Fruit fly (Drosophila melanogaster) whole organism, embryonic: ENCODE measurements around the gene Pdi.

ENCODE experiments used
- Ada2b ChIP-seq: fragments of 200-800 bp; sonication (Bioruptor generic); IDR thresholded peaks from 2 replicates; pipeline ENCODE4 v1.3.6; 2022; ENCODE audit warnings: missing biosample characterization, missing genetic modification characterization
- Antp ChIP-seq: fragments of 200-800 bp; sonication (Bioruptor generic); optimal IDR thresholded peaks from 3 replicates; lab custom pipeline; 2016; ENCODE audit warnings: missing biosample characterization, missing genetic modification characterization
- Awh ChIP-seq: fragments of 200-800 bp; sonication (Bioruptor generic); IDR thresholded peaks from 2 replicates; pipeline ENCODE4, ENCODE4 v1.3.6; 2022; ENCODE audit warnings: missing biosample characterization, missing genetic modification characterization
- B-H1 ChIP-seq: fragments of 200-800 bp; sonication (Bioruptor generic); IDR thresholded peaks from 3 replicates; pipeline ENCODE4 v1.3.6; 2022; ENCODE audit warnings: missing biosample characterization, missing genetic modification characterization
- Bdp1 ChIP-seq: fragments of 200-800 bp; sonication (Bioruptor generic); optimal IDR thresholded peaks from 3 replicates; lab custom pipeline; 2016; ENCODE audit warnings: missing biosample characterization, missing genetic modification characterization
- CG10321 ChIP-seq: fragments of 200-800 bp; sonication (Bioruptor generic); IDR thresholded peaks from 2 replicates; pipeline ENCODE4 v1.3.6; 2022; ENCODE audit warnings: missing biosample characterization, missing genetic modification characterization
- CG10366 ChIP-seq: fragments of 200-800 bp; sonication (Bioruptor generic); IDR thresholded peaks from 2 replicates; pipeline ENCODE4 v1.3.6; 2022; ENCODE audit warnings: missing biosample characterization, missing genetic modification characterization
- CG12391 ChIP-seq: fragments of 200-800 bp; sonication (Bioruptor generic); optimal IDR thresholded peaks from 3 replicates; lab custom pipeline; 2018; ENCODE audit warnings: missing biosample characterization, mild to moderate bottlenecking, missing genetic modification characterization, moderate library complexity
- CG12744 ChIP-seq: fragments of 200-800 bp; sonication (Bioruptor generic); optimal IDR thresholded peaks from 2 replicates; lab custom pipeline; 2016; ENCODE audit warnings: missing biosample characterization, missing genetic modification characterization
- CG13775 ChIP-seq: fragments of 200-800 bp; sonication (Bioruptor generic); optimal IDR thresholded peaks from 3 replicates; lab custom pipeline; 2017; ENCODE audit warnings: missing biosample characterization, mild to moderate bottlenecking, missing genetic modification characterization
- CG14050 ChIP-seq: fragments of 200-800 bp; sonication (Bioruptor generic); IDR thresholded peaks from 3 replicates; pipeline ENCODE4 v1.3.6; 2022; ENCODE audit warnings: missing biosample characterization, missing genetic modification characterization
- CG1529 ChIP-seq: fragments of 200-800 bp; sonication (Bioruptor generic); optimal IDR thresholded peaks from 3 replicates; lab custom pipeline; 2018; ENCODE audit warnings: missing biosample characterization, missing genetic modification characterization
- CG17186 ChIP-seq: fragments of 200-800 bp; sonication (Bioruptor generic); optimal IDR thresholded peaks from 3 replicates; lab custom pipeline; 2017; ENCODE audit warnings: missing biosample characterization, missing genetic modification reagents, missing genetic modification characterization
- CG17802 ChIP-seq: fragments of 200-800 bp; sonication (Bioruptor generic); optimal IDR thresholded peaks from 2 replicates; lab custom pipeline; 2018; ENCODE audit warnings: missing biosample characterization, mild to moderate bottlenecking, missing genetic modification characterization, moderate library complexity
- CG18599 ChIP-seq: fragments of 200-800 bp; sonication (Bioruptor generic); optimal IDR thresholded peaks from 3 replicates; lab custom pipeline; 2017; ENCODE audit warnings: missing biosample characterization, missing genetic modification characterization, mild to moderate bottlenecking, moderate library complexity, missing genetic modification reagents
- CG2889 ChIP-seq: fragments of 200-800 bp; sonication (Bioruptor generic); IDR thresholded peaks from 3 replicates; pipeline ENCODE4 v1.3.6; 2022; ENCODE audit warnings: missing biosample characterization, missing genetic modification characterization
- CG30020 ChIP-seq: fragments of 200-800 bp; optimal IDR thresholded peaks from 2 replicates; lab custom pipeline; 2019; ENCODE audit warnings: missing biosample characterization, mild to moderate bottlenecking, missing genetic modification characterization, moderate library complexity
- CG30403 ChIP-seq: fragments of 200-800 bp; sonication (Bioruptor generic); optimal IDR thresholded peaks from 3 replicates; lab custom pipeline; 2016; ENCODE audit warnings: missing biosample characterization, missing genetic modification characterization
- CG33557 ChIP-seq: fragments of 200-800 bp; sonication (Bioruptor generic); optimal IDR thresholded peaks from 2 replicates; lab custom pipeline; 2019; ENCODE audit warnings: missing biosample characterization, mild to moderate bottlenecking, missing genetic modification characterization, moderate library complexity
- CG34224 ChIP-seq: fragments of 200-800 bp; sonication (Bioruptor generic); IDR thresholded peaks from 3 replicates; pipeline ENCODE4 v1.3.6; 2022; ENCODE audit warnings: missing biosample characterization, missing genetic modification characterization; ENCODE audit not compliant: partially characterized antibody
- CG4328 ChIP-seq: fragments of 200-800 bp; sonication (Bioruptor generic); optimal IDR thresholded peaks from 3 replicates; lab custom pipeline; 2017; ENCODE audit warnings: missing biosample characterization, missing genetic modification reagents, missing genetic modification characterization
- CG4360 ChIP-seq: fragments of 200-800 bp; sonication (Bioruptor generic); IDR thresholded peaks from 2 replicates; pipeline ENCODE4 v1.3.6; 2022; ENCODE audit warnings: missing biosample characterization, missing genetic modification characterization
- CG4424 ChIP-seq: fragments of 200-800 bp; sonication (Bioruptor generic); optimal IDR thresholded peaks from 3 replicates; lab custom pipeline; 2016; ENCODE audit warnings: missing biosample characterization, missing genetic modification characterization
- CG4617 ChIP-seq: fragments of 200-800 bp; sonication (Bioruptor generic); optimal IDR thresholded peaks from 3 replicates; lab custom pipeline; 2016; ENCODE audit warnings: missing biosample characterization, missing genetic modification characterization, borderline replicate concordance
- CG6854 ChIP-seq: fragments of 200-800 bp; sonication (Bioruptor generic); optimal IDR thresholded peaks from 3 replicates; lab custom pipeline; 2017; ENCODE audit warnings: missing biosample characterization, mild to moderate bottlenecking, missing genetic modification characterization
- CG7963 ChIP-seq: fragments of 200-800 bp; sonication (Bioruptor generic); IDR thresholded peaks from 3 replicates; pipeline ENCODE4 v1.3.6; 2022; ENCODE audit warnings: missing biosample characterization, missing genetic modification characterization; ENCODE audit not compliant: partially characterized antibody
- CG9215 ChIP-seq: fragments of 200-800 bp; sonication (Bioruptor generic); IDR thresholded peaks from 2 replicates; pipeline ENCODE4 v1.3.6; 2022; ENCODE audit warnings: missing biosample characterization, missing genetic modification characterization
- CG9727 ChIP-seq: fragments of 200-800 bp; sonication (Bioruptor generic); optimal IDR thresholded peaks from 3 replicates; lab custom pipeline; 2017; ENCODE audit warnings: missing biosample characterization, mild to moderate bottlenecking, missing genetic modification characterization
- Elba2 ChIP-seq: fragments of 200-800 bp; sonication (Bioruptor generic); optimal IDR thresholded peaks from 3 replicates; lab custom pipeline; 2016; ENCODE audit warnings: missing biosample characterization, missing genetic modification characterization
- H15 ChIP-seq: fragments of 200-800 bp; sonication (Bioruptor generic); IDR thresholded peaks from 3 replicates; pipeline ENCODE4 v1.3.6; 2022; ENCODE audit warnings: missing biosample characterization, missing genetic modification characterization
- Hey ChIP-seq: fragments of 200-800 bp; sonication (Bioruptor generic); optimal IDR thresholded peaks from 3 replicates; lab custom pipeline; 2018; ENCODE audit warnings: missing biosample characterization, mild to moderate bottlenecking, missing genetic modification characterization
- Hr3 ChIP-seq: fragments of 200-800 bp; sonication (Bioruptor generic); optimal IDR thresholded peaks from 3 replicates; lab custom pipeline; 2016; ENCODE audit warnings: missing biosample characterization, missing genetic modification characterization
- Mes4 ChIP-seq: fragments of 200-800 bp; sonication (Bioruptor generic); optimal IDR thresholded peaks from 2 replicates; lab custom pipeline; 2016; ENCODE audit warnings: missing biosample characterization, missing genetic modification characterization
- NFAT ChIP-seq: fragments of 200-800 bp; sonication (Bioruptor generic); IDR thresholded peaks from 2 replicates; pipeline ENCODE4 v1.3.6; 2022; ENCODE audit warnings: missing biosample characterization, missing genetic modification characterization
- NfI ChIP-seq: fragments of 200-800 bp; sonication (Bioruptor generic); optimal IDR thresholded peaks from 3 replicates; lab custom pipeline; 2018; ENCODE audit warnings: missing biosample characterization, mild to moderate bottlenecking, missing genetic modification characterization, moderate library complexity
- Xbp1 ChIP-seq: fragments of 200-800 bp; sonication (Bioruptor generic); optimal IDR thresholded peaks from 3 replicates; lab custom pipeline; 2016; ENCODE audit warnings: missing biosample characterization, mild to moderate bottlenecking, missing genetic modification characterization
- ac ChIP-seq: fragments of 200-800 bp; sonication (Bioruptor generic); optimal IDR thresholded peaks from 3 replicates; lab custom pipeline; 2017; ENCODE audit warnings: missing biosample characterization, mild to moderate bottlenecking, missing genetic modification characterization
- al ChIP-seq: fragments of 200-800 bp; sonication (Bioruptor generic); IDR thresholded peaks from 2 replicates; pipeline ENCODE4 v1.3.6; 2022; ENCODE audit warnings: missing biosample characterization, missing genetic modification characterization
- cas ChIP-seq: fragments of 200-800 bp; sonication (Bioruptor generic); IDR thresholded peaks from 2 replicates; pipeline ENCODE4 v1.3.6; 2022; ENCODE audit warnings: missing biosample characterization, missing genetic modification characterization
- da ChIP-seq: fragments of 200-800 bp; sonication (Bioruptor generic); optimal IDR thresholded peaks from 2 replicates; lab custom pipeline; 2016; ENCODE audit warnings: missing biosample characterization, missing genetic modification characterization
- dmrt99B ChIP-seq: fragments of 200-800 bp; sonication (Bioruptor generic); optimal IDR thresholded peaks from 2 replicates; lab custom pipeline; 2018; ENCODE audit warnings: missing biosample characterization, mild to moderate bottlenecking, missing genetic modification characterization, moderate library complexity
- emc ChIP-seq: fragments of 200-800 bp; sonication (Bioruptor generic); optimal IDR thresholded peaks from 2 replicates; lab custom pipeline; 2016; ENCODE audit warnings: missing biosample characterization, missing genetic modification characterization
- fd3F ChIP-seq: fragments of 200-800 bp; sonication (Bioruptor generic); optimal IDR thresholded peaks from 2 replicates; lab custom pipeline; 2018; ENCODE audit warnings: missing biosample characterization, mild to moderate bottlenecking, missing genetic modification characterization, moderate library complexity
- lbe ChIP-seq: fragments of 200-800 bp; sonication (Bioruptor generic); optimal IDR thresholded peaks from 2 replicates; lab custom pipeline; 2016; ENCODE audit warnings: missing biosample characterization, mild to moderate bottlenecking, missing genetic modification characterization
- pum ChIP-seq: fragments of 200-800 bp; sonication (Bioruptor generic); optimal IDR thresholded peaks from 2 replicates; lab custom pipeline; 2016; ENCODE audit warnings: missing biosample characterization, missing genetic modification characterization
- sima ChIP-seq: fragments of 200-800 bp; sonication (Bioruptor generic); optimal IDR thresholded peaks from 2 replicates; lab custom pipeline; 2016; ENCODE audit warnings: missing biosample characterization, missing genetic modification characterization
- slbo ChIP-seq: fragments of 200-800 bp; sonication (Bioruptor generic); IDR thresholded peaks from 2 replicates; pipeline ENCODE4 v1.3.6; 2022; ENCODE audit warnings: missing biosample characterization, missing genetic modification characterization
- yki ChIP-seq: fragments of >200 bp; optimal IDR thresholded peaks from 3 replicates; lab custom pipeline; 2018
- zen2 ChIP-seq: fragments of 200-800 bp; sonication (Bioruptor generic); IDR thresholded peaks from 3 replicates; pipeline ENCODE4 v1.3.6; 2022; ENCODE audit warnings: missing biosample characterization, missing genetic modification characterization; ENCODE audit not compliant: partially characterized antibody
- zfh1 ChIP-seq: fragments of 200-800 bp; sonication (Bioruptor generic); IDR thresholded peaks from 3 replicates; pipeline ENCODE4 v1.3.6; 2022; ENCODE audit warnings: missing biosample characterization, missing genetic modification characterization

The Pdi gene

dm6 chr3L:15158330-15159114, 15.9 kb upstream of the Pdi start, which contains the start of the genes Msh6 and Prp31 (continued):
- peak; percentile 83 for TF ChIP-seq Hr3
- peak; percentile 87 for TF ChIP-seq CG12391 (tag; lab: Kevin White, UChicago)
- peak; percentile 30 for TF ChIP-seq al (GFP tag; lab: Robert Waterston, UW)
- peak; percentile 41 for TF ChIP-seq Mes4 (GFP tag; lab: Kevin White, UChicago)
- TF ChIP-seq CG30020 (tag; lab: Kevin White, UChicago) = peak; percentile 72
- peak; percentile 68 for TF ChIP-seq NfI
- TF ChIP-seq CG17186 (GFP tag; lab: Kevin White, UChicago) = peak; percentile 3
- peak; percentile 75 for TF ChIP-seq CG9727 (GFP tag; lab: Kevin White, UChicago)
- TF ChIP-seq lbe (GFP tag; lab: Kevin White, UChicago) = no peak
- TF ChIP-seq CG9215 = peak; percentile 60
- TF ChIP-seq dmrt99B (tag; lab: Kevin White, UChicago) = no peak
- no peak for TF ChIP-seq CG4360 (GFP tag; lab: Robert Waterston, UW)
- peak; percentile 67 for TF ChIP-seq Ada2b (GFP tag; lab: Robert Waterston, UW)
- TF ChIP-seq CG7963 (GFP tag; lab: Robert Waterston, UW) = no peak
- TF ChIP-seq CG18599 (GFP tag; lab: Kevin White, UChicago) = peak; percentile 55
- TF ChIP-seq pum (GFP tag; lab: Kevin White, UChicago) = peak; percentile 69
- peak; percentile 64 for TF ChIP-seq CG10366 (GFP tag; lab: Robert Waterston, UW)
- peak; percentile 80 for TF ChIP-seq CG30403
- no peak for TF ChIP-seq Awh (GFP tag; lab: Robert Waterston, UW)
- TF ChIP-seq NFAT (GFP tag; lab: Robert Waterston, UW) = peak; percentile 27; the same call in 1 of the 2 replicates
- no peak for TF ChIP-seq ac (GFP tag; lab: Kevin White, UChicago)
- TF ChIP-seq Bdp1 (GFP tag; lab: Kevin White, UChicago) = no peak
- TF ChIP-seq CG6854 (GFP tag; lab: Kevin White, UChicago) = no peak
- TF ChIP-seq CG10321 (GFP tag; lab: Robert Waterston, UW) = no peak
- peak; percentile 65 for TF ChIP-seq CG33557 (GFP tag; lab: Kevin White, UChicago)
- TF ChIP-seq CG4328 = peak; percentile 42
- TF ChIP-seq yki = no peak
- TF ChIP-seq cas = no peak
- TF ChIP-seq Xbp1 (GFP tag; lab: Kevin White, UChicago) = peak; percentile 80
- peak; percentile 73 for TF ChIP-seq fd3F
- TF ChIP-seq CG2889 (GFP tag; lab: Robert Waterston, UW) = 0 out of 3 replicates have a peak, but pooled peaks have one; percentile 35
- peak; percentile 79 for TF ChIP-seq slbo
- TF ChIP-seq CG34224 = no peak
- TF ChIP-seq emc (GFP tag; lab: Kevin White, UChicago) = no peak
- 0 out of 3 replicates have a peak, but pooled peaks have one; percentile 47 for TF ChIP-seq B-H1 (GFP tag; lab: Robert Waterston, UW)
- no peak for TF ChIP-seq zen2 (GFP tag; lab: Robert Waterston, UW)
- TF ChIP-seq CG4617 = no peak
- peak; percentile 37 for TF ChIP-seq CG12744
- TF ChIP-seq CG13775 (GFP tag; lab: Kevin White, UChicago) = peak; percentile 82
- peak; percentile 32 for TF ChIP-seq Elba2 (GFP tag; lab: Kevin White, UChicago)
- TF ChIP-seq sima = no peak
- peak; percentile 45; the same call in 2 of the 3 replicates for TF ChIP-seq CG14050 (GFP tag; lab: Robert Waterston, UW)
- peak; percentile 29 for TF ChIP-seq Antp
- peak; percentile 58 for TF ChIP-seq CG17802 (tag; lab: Kevin White, UChicago)
- no peak for TF ChIP-seq Hey (tag; lab: Kevin White, UChicago)
- peak; percentile 74 for TF ChIP-seq CG4424
- no peak for TF ChIP-seq da (GFP tag; lab: Kevin White, UChicago)
- peak; percentile 53; the same call in 1 of the 3 replicates for TF ChIP-seq zfh1 (GFP tag; lab: Robert Waterston, UW)
- TF ChIP-seq CG1529 (GFP tag; lab: Kevin White, UChicago) = peak; percentile 38
- TF ChIP-seq H15 (GFP tag; lab: Robert Waterston, UW) = peak; percentile 27; the same call in 1 of the 3 replicates
